Worm (Caenorhabditis elegans): ENCODE results near the gene K09A9.6.

The K09A9.6 gene

DNA sequence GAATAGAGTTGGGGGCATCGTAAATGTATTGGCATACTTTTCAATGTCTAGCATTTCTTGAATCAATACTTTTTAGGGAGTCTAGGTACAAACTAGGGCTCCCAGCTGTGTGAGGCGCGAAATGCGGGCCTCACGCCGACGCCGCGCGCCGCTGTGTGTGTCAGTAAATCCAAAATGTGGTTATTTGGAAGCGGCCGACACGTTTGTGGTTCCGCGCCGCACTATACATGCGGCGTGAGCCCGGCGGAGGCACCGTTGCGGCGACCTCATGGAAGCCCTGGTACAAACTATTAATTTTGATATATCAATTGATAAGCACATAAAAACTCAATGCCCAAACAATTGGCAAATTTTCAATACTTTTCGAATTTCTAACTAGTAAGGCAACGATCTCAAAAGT, 9.2 kb downstream of the K09A9.6 start:
- TF ChIP-seq K02D7.2 (tag; optimal IDR thresholded peaks at IDR 0.05), result no peak

DNA sequence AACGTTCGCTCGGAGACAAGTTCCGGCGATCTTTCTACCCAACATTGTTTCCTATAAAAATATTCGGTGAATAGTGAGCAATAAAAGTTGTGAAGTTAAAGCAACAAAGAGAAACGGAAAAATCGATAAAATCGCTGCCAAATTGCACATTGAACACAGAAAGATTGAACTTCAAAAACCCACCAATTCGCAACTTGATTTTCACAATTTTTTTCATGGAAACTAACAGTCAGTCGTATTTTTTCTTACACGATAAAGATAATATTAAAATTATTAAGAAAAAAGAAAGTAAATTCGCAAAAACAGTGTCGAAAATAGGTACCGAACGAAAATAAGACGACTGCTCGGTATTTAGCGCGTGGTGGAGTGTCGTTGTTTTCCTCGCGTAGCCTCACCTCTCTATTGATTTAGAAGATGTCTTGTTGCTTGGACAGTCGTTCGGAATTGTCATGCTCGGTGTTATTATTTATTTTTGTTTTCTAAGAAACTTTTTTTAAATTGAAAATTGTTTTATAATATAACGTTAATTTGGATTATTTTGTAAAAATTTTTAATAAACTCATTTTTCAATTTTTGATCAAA, 13.4 kb downstream of the K09A9.6 start, which contains the start of gene gas-1:
Gene gas-1 (minus strand): TSS at position 51 of the 582 bp plus-strand sequence.
- TF ChIP-seq rnt-1 (tag; optimal IDR thresholded peaks at IDR 0.05) (no peak), pat-9 (tag; optimal IDR thresholded peaks at IDR 0.05) (no peak), dve-1 (tag; optimal IDR thresholded peaks at IDR 0.05) (no peak), fax-1 (tag; optimal IDR thresholded peaks at IDR 0.05) (no peak), elt-2 (tag; optimal IDR thresholded peaks at IDR 0.05) (no peak), unc-55 (GFP tag; optimal IDR thresholded peaks at IDR 0.05) (no peak), ttx-3 (tag; optimal IDR thresholded peaks at IDR 0.05) (no peak), ref-2 (tag; optimal IDR thresholded peaks at IDR 0.05) (no peak), K02D7.2 (tag; optimal IDR thresholded peaks at IDR 0.05) (no peak), sdc-2 (tag; optimal IDR thresholded peaks at IDR 0.05) (no peak), hlh-30 (tag; optimal IDR thresholded peaks at IDR 0.05; ENCODE audit: insufficient read depth) (no peak), ceh-31 (tag; optimal IDR thresholded peaks at IDR 0.05) (no peak), T23F11.4 (GFP tag; optimal IDR thresholded peaks at IDR 0.05) (no peak), sox-4 (tag; optimal IDR thresholded peaks at IDR 0.05) (no peak), unc-42 (tag; optimal IDR thresholded peaks at IDR 0.05) (no peak), F13H6.1 (tag; optimal IDR thresholded peaks at IDR 0.05) (no peak)

DNA sequence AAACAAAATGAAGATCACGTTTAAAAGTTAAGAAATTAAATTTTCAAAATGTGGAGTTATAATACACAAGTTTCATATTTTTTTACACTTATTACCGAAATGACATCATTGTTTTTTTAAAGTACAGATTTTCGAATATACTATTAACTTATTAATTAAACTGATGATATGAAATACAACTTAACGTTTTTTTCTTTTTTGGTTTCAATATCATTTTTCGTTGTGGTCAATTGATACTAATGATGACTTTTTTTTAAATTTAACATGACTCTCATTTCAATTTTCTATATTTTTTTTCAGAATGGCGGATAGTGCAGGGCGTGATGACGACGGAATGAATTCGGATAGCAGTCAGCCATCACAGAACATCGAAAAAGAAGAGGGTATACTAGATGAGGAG, 14.0 kb downstream of the K09A9.6 start, which contains the start of gene usp-33:
Gene usp-33 (plus strand): TSS at position 301 of the 400 bp plus-strand sequence.
- TF ChIP-seq pha-4 (tag; optimal IDR thresholded peaks at IDR 0.05), result no peak
- no peak for TF ChIP-seq ceh-45 (GFP tag; IDR thresholded peaks at IDR 0.05)
- no peak for TF ChIP-seq pat-9 (tag; optimal IDR thresholded peaks at IDR 0.05)
- TF ChIP-seq pax-1 (tag; optimal IDR thresholded peaks at IDR 0.05), result no peak
- no peak for TF ChIP-seq dmd-4 (tag; optimal IDR thresholded peaks at IDR 0.05; ENCODE audit: borderline replicate concordance)
- TF ChIP-seq fkh-6 (tag; optimal IDR thresholded peaks at IDR 0.05), result no peak
- TF ChIP-seq ztf-16 (tag; optimal IDR thresholded peaks at IDR 0.05), result no peak
- no peak for TF ChIP-seq unc-55 (GFP tag; optimal IDR thresholded peaks at IDR 0.05)
- no peak for TF ChIP-seq hlh-15 (tag; optimal IDR thresholded peaks at IDR 0.05)
- TF ChIP-seq ceh-18 (tag; optimal IDR thresholded peaks at IDR 0.05), result no peak
- TF ChIP-seq dve-1 (tag; optimal IDR thresholded peaks at IDR 0.05), result no peak
- no peak for TF ChIP-seq hlh-8 (tag; optimal IDR thresholded peaks at IDR 0.05)
- no peak for TF ChIP-seq sox-2 (GFP tag; IDR thresholded peaks at IDR 0.05)
- TF ChIP-seq ets-4 (tag; optimal IDR thresholded peaks at IDR 0.05), result no peak

DNA sequence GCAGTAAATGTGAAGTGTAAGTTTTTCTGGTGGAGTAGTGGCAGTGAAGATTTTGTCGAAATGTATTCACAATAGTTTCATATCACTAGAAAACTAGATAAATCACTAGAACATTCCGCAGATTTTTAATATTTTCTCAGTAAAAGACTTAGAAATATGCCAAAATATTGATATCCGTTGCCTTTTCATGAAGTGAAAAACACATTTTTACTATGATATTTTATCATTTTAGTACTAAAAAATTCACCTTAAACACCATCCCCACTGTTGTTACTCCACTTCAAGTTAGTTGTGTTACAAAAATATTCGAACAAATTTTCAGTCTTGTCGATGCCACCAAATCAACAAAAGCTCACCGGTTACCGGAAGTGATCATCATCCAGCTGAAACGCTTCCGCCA, 16.3 kb downstream of the K09A9.6 start:
- TF ChIP-seq K02D7.2 (tag; optimal IDR thresholded peaks at IDR 0.05) (no peak), hlh-30 (tag; optimal IDR thresholded peaks at IDR 0.05; ENCODE audit: insufficient read depth) (no peak), C08G9.2 (tag; optimal IDR thresholded peaks at IDR 0.05) (no peak), odd-2 (tag; optimal IDR thresholded peaks at IDR 0.05) (no peak), rnt-1 (tag; optimal IDR thresholded peaks at IDR 0.05) (no peak), ceh-18 (tag; optimal IDR thresholded peaks at IDR 0.05) (no peak), lim-6 (tag; optimal IDR thresholded peaks at IDR 0.05) (no peak), hlh-15 (tag; optimal IDR thresholded peaks at IDR 0.05) (no peak), ceh-31 (tag; optimal IDR thresholded peaks at IDR 0.05) (no peak), hlh-6 (tag; optimal IDR thresholded peaks at IDR 0.05) (no peak), syd-9 (tag; optimal IDR thresholded peaks at IDR 0.05) (no peak), madf-2 (tag; optimal IDR thresholded peaks at IDR 0.05) (no peak), eyg-1 (tag; optimal IDR thresholded peaks at IDR 0.05) (no peak), ztf-16 (tag; optimal IDR thresholded peaks at IDR 0.05) (no peak), che-1 (tag; optimal IDR thresholded peaks at IDR 0.05) (no peak), ceh-9 (tag; optimal IDR thresholded peaks at IDR 0.05) (no peak)
